Worm (Caenorhabditis elegans) whole organism, young adult: ENCODE results near the gene pho-12.

ENCODE experiments used
- B0019.2 ChIP-seq: fragments of 200-800 bp; sonication (Bioruptor generic); conservative IDR thresholded peaks from 2 replicates; pipeline ENCODE4 v1.3.6; 2022; ENCODE audit warnings: missing genetic modification reagents, missing genetic modification characterization, missing compliant biosample characterization
- B0261.1 ChIP-seq: sonication (generic microtip); optimal IDR thresholded peaks from 2 replicates; lab custom pipeline; 2016; ENCODE audit warnings: mild to moderate bottlenecking, missing genetic modification characterization, moderate library complexity, missing compliant biosample characterization
- B0336.3 ChIP-seq: fragments of 200-800 bp; sonication (Bioruptor generic); IDR thresholded peaks from 2 replicates; pipeline ENCODE4 v1.3.6; 2022; ENCODE audit warnings: missing genetic modification characterization, missing compliant biosample characterization
- F22D6.2 ChIP-seq: sonication (generic microtip); optimal IDR thresholded peaks from 2 replicates; lab custom pipeline; 2016; ENCODE audit warnings: mild to moderate bottlenecking, missing genetic modification characterization, missing compliant biosample characterization
- F23B12.7 ChIP-seq: sonication (generic microtip); optimal IDR thresholded peaks from 2 replicates; lab custom pipeline; 2017; ENCODE audit warnings: missing genetic modification characterization, mild to moderate bottlenecking, missing compliant biosample characterization, antibody characterized with exemption, moderate library complexity; ENCODE audit not compliant: insufficient read depth
- F39B2.1 ChIP-seq: fragments of 200-800 bp; sonication (Bioruptor generic); IDR thresholded peaks from 2 replicates; pipeline ENCODE4 v1.3.6; 2022; ENCODE audit warnings: missing genetic modification reagents, missing genetic modification characterization, missing compliant biosample characterization
- F49E8.2 ChIP-seq: sonication (generic microtip); optimal IDR thresholded peaks from 3 replicates; lab custom pipeline; 2017; ENCODE audit warnings: missing genetic modification characterization, mild to moderate bottlenecking, missing compliant biosample characterization, antibody characterized with exemption, moderate library complexity; ENCODE audit not compliant: insufficient read depth
- F52B5.7 ChIP-seq: sonication (generic microtip); optimal IDR thresholded peaks from 2 replicates; lab custom pipeline; 2016; ENCODE audit warnings: mild to moderate bottlenecking, missing genetic modification characterization, missing compliant biosample characterization
- F55B11.4 ChIP-seq: sonication (generic microtip); optimal IDR thresholded peaks from 2 replicates; lab custom pipeline; 2016; ENCODE audit warnings: missing compliant biosample characterization, missing genetic modification characterization, borderline replicate concordance; ENCODE audit not compliant: insufficient read depth
- T26A5.8 ChIP-seq: sonication (generic microtip); optimal IDR thresholded peaks from 2 replicates; lab custom pipeline; 2016; ENCODE audit warnings: missing genetic modification characterization, missing compliant biosample characterization
- Y53F4B.3 ChIP-seq: fragments of 200-800 bp; sonication (Bioruptor generic); IDR thresholded peaks from 2 replicates; pipeline ENCODE4 v1.3.6; 2022; ENCODE audit warnings: missing genetic modification reagents, missing genetic modification characterization, missing compliant biosample characterization
- Y95B8A.8 ChIP-seq: fragments of 200-800 bp; sonication (Bioruptor generic); IDR thresholded peaks from 2 replicates; pipeline ENCODE4 v1.3.6; 2022; ENCODE audit warnings: missing genetic modification reagents, missing genetic modification characterization, missing compliant biosample characterization
- atf-7 ChIP-seq: sonication (generic microtip); optimal IDR thresholded peaks from 2 replicates; lab custom pipeline; 2017; ENCODE audit warnings: mild to moderate bottlenecking, missing genetic modification characterization, missing compliant biosample characterization
- attf-3 ChIP-seq: fragments of 200-800 bp; sonication (Bioruptor generic); conservative IDR thresholded peaks from 2 replicates; pipeline ENCODE4 v1.3.6; 2022; ENCODE audit warnings: missing genetic modification reagents, missing genetic modification characterization, missing compliant biosample characterization
- bed-1 ChIP-seq: fragments of 200-800 bp; sonication (Bioruptor generic); IDR thresholded peaks from 2 replicates; pipeline ENCODE4 v1.3.6; 2022; ENCODE audit warnings: missing genetic modification reagents, missing genetic modification characterization, missing compliant biosample characterization
- cebp-2 ChIP-seq: fragments of 200-800 bp; sonication (Bioruptor generic); IDR thresholded peaks from 2 replicates; pipeline ENCODE4 v1.3.6; 2022; ENCODE audit warnings: missing genetic modification characterization, missing compliant biosample characterization
- ceh-100 ChIP-seq: fragments of 200-800 bp; sonication (Bioruptor generic); IDR thresholded peaks from 2 replicates; pipeline ENCODE4 v1.3.6; 2022; ENCODE audit warnings: missing genetic modification reagents, missing genetic modification characterization, missing compliant biosample characterization
- ceh-40 ChIP-seq: fragments of 200-800 bp; sonication (Bioruptor generic); IDR thresholded peaks from 2 replicates; pipeline ENCODE4 v1.3.6; 2022; ENCODE audit warnings: missing genetic modification characterization, missing compliant biosample characterization
- die-1 ChIP-seq: sonication (generic microtip); optimal IDR thresholded peaks from 2 replicates; lab custom pipeline; 2016; ENCODE audit warnings: missing genotype, mild to moderate bottlenecking, missing genetic modification characterization, missing compliant biosample characterization
- egl-44 ChIP-seq: fragments of 200-800 bp; sonication (Bioruptor generic); IDR thresholded peaks from 2 replicates; pipeline ENCODE4 v1.3.6; 2022; ENCODE audit warnings: missing genetic modification reagents, missing genetic modification characterization, missing compliant biosample characterization
- egrh-3 ChIP-seq: fragments of 200-800 bp; sonication (Bioruptor generic); IDR thresholded peaks from 2 replicates; pipeline ENCODE4 v1.3.6; 2022; ENCODE audit warnings: missing genetic modification reagents, missing genetic modification characterization, missing compliant biosample characterization
- ekl-4 ChIP-seq: fragments of 200-800 bp; sonication (Bioruptor generic); IDR thresholded peaks from 2 replicates; pipeline ENCODE4 v1.3.6; 2022; ENCODE audit warnings: missing genetic modification reagents, missing genetic modification characterization, missing compliant biosample characterization
- him-1 ChIP-seq: sonication (generic microtip); optimal IDR thresholded peaks from 2 replicates; lab custom pipeline; 2016; ENCODE audit warnings: missing genotype, missing genetic modification reagents, missing genetic modification characterization, missing compliant biosample characterization
- hlh-26 ChIP-seq: fragments of 200-800 bp; sonication (Bioruptor generic); conservative IDR thresholded peaks from 2 replicates; pipeline ENCODE4 v1.3.6; 2022; ENCODE audit warnings: missing genetic modification reagents, missing genetic modification characterization, missing compliant biosample characterization
- hmg-1.2 ChIP-seq: fragments of 200-800 bp; sonication (Bioruptor generic); IDR thresholded peaks from 2 replicates; pipeline ENCODE4 v1.3.6; 2022; ENCODE audit warnings: missing genetic modification reagents, missing genetic modification characterization, missing compliant biosample characterization
- let-526 ChIP-seq: fragments of 200-800 bp; sonication (Bioruptor generic); IDR thresholded peaks from 2 replicates; pipeline ENCODE4 v1.3.6; 2022; ENCODE audit warnings: missing genetic modification reagents, missing genetic modification characterization, missing compliant biosample characterization
- lin-35 ChIP-seq, 3 experiments: fragments of 150-350 bp in 2 of 3; sonication (generic microtip) in 1 of 3; optimal IDR thresholded peaks; 2 replicates each; lab custom pipeline; 2014 to 2018; ENCODE audit warnings: missing biosample characterization in 3 of 3, missing genetic modification characterization in 3 of 3, missing genetic modification reagents in 3 of 3
- lir-1 ChIP-seq: fragments of 200-800 bp; sonication (Bioruptor generic); conservative IDR thresholded peaks from 2 replicates; pipeline ENCODE4 v1.3.6; 2022; ENCODE audit warnings: missing genetic modification reagents, missing genetic modification characterization, missing compliant biosample characterization
- madf-10 ChIP-seq: sonication (generic microtip); optimal IDR thresholded peaks from 2 replicates; lab custom pipeline; 2016; ENCODE audit warnings: mild to moderate bottlenecking, missing genetic modification characterization, missing compliant biosample characterization
- madf-3 ChIP-seq: fragments of 200-800 bp; sonication (Bioruptor generic); IDR thresholded peaks from 2 replicates; pipeline ENCODE4 v1.3.6; 2022; ENCODE audit warnings: missing genetic modification reagents, missing genetic modification characterization, missing compliant biosample characterization
- madf-8 ChIP-seq: fragments of 200-800 bp; sonication (Bioruptor generic); conservative IDR thresholded peaks from 2 replicates; pipeline ENCODE4 v1.3.6; 2022; ENCODE audit warnings: missing genetic modification reagents, missing genetic modification characterization, missing compliant biosample characterization
- nfya-1 ChIP-seq: sonication (generic microtip); optimal IDR thresholded peaks from 2 replicates; lab custom pipeline; 2017; ENCODE audit warnings: antibody characterized with exemption, missing compliant biosample characterization, missing genetic modification characterization, borderline replicate concordance; ENCODE audit not compliant: insufficient read depth
- nhr-179 ChIP-seq: sonication (generic microtip); optimal IDR thresholded peaks from 2 replicates; lab custom pipeline; 2016; ENCODE audit warnings: mild to moderate bottlenecking, missing genetic modification characterization, missing compliant biosample characterization
- nhr-27 ChIP-seq: fragments of 200-800 bp; sonication (Bioruptor generic); optimal IDR thresholded peaks from 2 replicates; lab custom pipeline; 2018; ENCODE audit warnings: mild to moderate bottlenecking, missing genetic modification characterization, moderate library complexity, missing compliant biosample characterization
- pbrm-1 ChIP-seq: fragments of 200-800 bp; sonication (Bioruptor generic); IDR thresholded peaks from 2 replicates; pipeline ENCODE4 v1.3.6; 2022; ENCODE audit warnings: missing genetic modification reagents, missing genetic modification characterization, missing compliant biosample characterization
- pha-4 ChIP-seq: fragments of 150-350 bp; sonication (generic microtip); optimal IDR thresholded peaks from 2 replicates; lab custom pipeline; 2014; ENCODE audit warnings: missing biosample characterization, missing genetic modification reagents, missing genetic modification characterization
- rcor-1 ChIP-seq: fragments of 200-800 bp; sonication (Bioruptor generic); IDR thresholded peaks from 2 replicates; pipeline ENCODE4 v1.3.6; 2022; ENCODE audit warnings: missing genetic modification reagents, missing genetic modification characterization, missing compliant biosample characterization
- rec-8 ChIP-seq, 2 experiments: sonication (generic microtip); optimal IDR thresholded peaks; 2 replicates each; lab custom pipeline; 2016; ENCODE audit warnings: mild to moderate bottlenecking in 2 of 2, missing genetic modification characterization in 2 of 2, missing genetic modification reagents in 2 of 2, missing genotype in 2 of 2, missing biosample characterization in 1 of 2, missing compliant biosample characterization in 1 of 2, moderate library complexity in 1 of 2
- snpc-3.4 ChIP-seq: sonication (generic microtip); optimal IDR thresholded peaks from 2 replicates; lab custom pipeline; 2017; ENCODE audit warnings: missing genetic modification characterization, mild to moderate bottlenecking, missing compliant biosample characterization, antibody characterized with exemption, moderate library complexity, missing genotype, missing genetic modification reagents
- tbp1 ChIP-seq: fragments of 200-800 bp; sonication (Bioruptor generic); optimal IDR thresholded peaks from 2 replicates; lab custom pipeline; 2018; ENCODE audit warnings: mild to moderate bottlenecking, missing genetic modification characterization, missing compliant biosample characterization
- tlf-1 ChIP-seq: fragments of 200-800 bp; sonication (Bioruptor generic); optimal IDR thresholded peaks from 2 replicates; lab custom pipeline; 2018; ENCODE audit warnings: mild to moderate bottlenecking, missing genetic modification characterization, missing compliant biosample characterization
- unc-130 ChIP-seq: sonication (generic microtip); optimal IDR thresholded peaks from 2 replicates; lab custom pipeline; 2016; ENCODE audit warnings: missing genetic modification reagents, missing genetic modification characterization, missing compliant biosample characterization
- ztf-28 ChIP-seq: fragments of 200-800 bp; sonication (Bioruptor generic); IDR thresholded peaks from 2 replicates; pipeline ENCODE4 v1.3.6; 2022; ENCODE audit warnings: missing genetic modification reagents, missing genetic modification characterization, missing compliant biosample characterization
- ztf-6 ChIP-seq: fragments of 200-800 bp; sonication (Bioruptor generic); IDR thresholded peaks from 2 replicates; pipeline ENCODE4 v1.3.6; 2022; ENCODE audit warnings: missing genetic modification reagents, missing genetic modification characterization, missing compliant biosample characterization

Gene pho-12

DNA sequence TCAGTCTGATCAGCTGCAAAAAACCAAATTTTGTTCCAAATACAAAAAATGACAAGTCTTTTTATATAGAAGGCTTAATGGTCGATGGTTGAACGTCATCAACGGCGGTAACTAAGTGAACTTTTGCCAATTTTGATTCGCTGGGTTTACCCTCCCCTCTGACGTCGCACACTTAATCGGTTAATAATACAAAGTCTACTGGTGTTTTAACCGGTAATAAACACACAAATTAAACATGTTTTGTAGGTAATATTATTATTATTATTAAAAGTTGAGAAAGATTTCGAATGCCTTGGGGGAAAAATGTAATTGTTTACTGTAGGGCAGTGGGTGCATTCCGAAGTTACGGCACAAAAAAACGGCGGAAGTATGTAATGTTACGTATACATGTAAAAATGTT, at the start of gene pho-12:
pho-12 (minus strand) TSS at position 101 of the 400 bp plus-strand sequence.
- TF ChIP-seq F23B12.7 (tag; lab: Kevin White, UChicago) (no peak), B0019.2 (GFP tag; lab: Robert Waterston, UW) (no peak), pbrm-1 (GFP tag; lab: Robert Waterston, UW) (no peak), cebp-2 (no peak), F52B5.7 (tag; lab: Kevin White, UChicago) (no peak), madf-3 (GFP tag; lab: Robert Waterston, UW) (no peak), ceh-100 (GFP tag; lab: Robert Waterston, UW) (no peak), egrh-3 (no peak), ztf-28 (GFP tag; lab: Robert Waterston, UW) (no peak), ceh-40 (GFP tag; lab: Robert Waterston, UW) (no peak), T26A5.8 (tag; lab: Kevin White, UChicago) (no peak), F39B2.1 (GFP tag; lab: Robert Waterston, UW) (no peak), tlf-1 (no peak), egl-44 (GFP tag; lab: Robert Waterston, UW) (no peak), bed-1 (no peak)
- TF ChIP-seq, all 124 proteins: peak for 0

DNA sequence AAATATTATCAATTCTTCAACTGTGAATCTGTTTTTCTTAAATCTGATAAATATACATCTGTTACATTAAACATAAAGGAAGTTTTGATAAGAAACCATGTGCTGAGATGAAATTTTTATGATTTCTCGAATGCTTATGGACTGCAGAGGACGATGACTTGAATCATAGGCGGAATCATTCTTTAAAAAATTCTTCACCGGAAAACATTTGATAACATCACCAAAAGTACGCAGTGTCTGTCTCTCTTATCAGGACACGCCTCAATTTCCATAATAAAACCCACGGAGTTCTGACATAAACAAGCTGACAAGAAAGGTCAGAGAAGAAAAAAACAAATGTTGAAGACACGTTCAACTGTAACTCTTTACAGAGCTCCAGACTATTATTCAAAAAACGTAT, 49.1 kb upstream of the pho-12 start, which contains the start of gene F09C12.2:
F09C12.2 (plus strand) TSS at position 320 of the 400 bp plus-strand sequence.
- TF ChIP-seq ekl-4 (no peak), atf-7 (tag; lab: Kevin White, UChicago) (no peak), F49E8.2 (tag; lab: Kevin White, UChicago) (no peak), lin-35 (GFP tag; optimal IDR thresholded peaks at IDR 0.05; lab: Kevin White, UChicago) (no peak), rcor-1 (no peak), let-526 (GFP tag; lab: Robert Waterston, UW) (no peak), cebp-2 (no peak), ztf-6 (GFP tag; lab: Robert Waterston, UW) (no peak), him-1 (no peak), lir-1 (GFP tag; lab: Robert Waterston, UW) (no peak)

DNA sequence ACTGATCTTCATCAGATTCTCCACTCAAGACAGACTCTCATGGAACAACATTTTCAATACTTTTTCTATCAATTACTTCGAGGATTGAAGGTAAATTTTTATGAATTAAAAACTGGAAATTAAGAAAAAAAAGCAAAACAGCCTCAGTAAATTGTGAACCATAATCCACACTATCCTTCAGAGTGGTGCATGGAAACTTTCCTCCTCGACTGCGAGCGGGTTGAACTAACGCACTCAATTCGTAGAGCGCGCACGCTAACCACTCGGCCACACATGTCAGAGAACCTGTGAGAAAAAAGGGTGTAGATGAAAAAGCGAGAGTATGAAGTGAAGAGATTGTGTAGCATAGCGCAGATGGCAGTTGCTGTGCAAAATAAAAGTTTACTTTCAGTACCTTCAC, 44.4 kb upstream of the pho-12 start:
- peak; percentile 58 for TF ChIP-seq nhr-27 (tag; lab: Kevin White, UChicago)
- TF ChIP-seq nhr-179 (tag; lab: Kevin White, UChicago), result peak; percentile 75
- TF ChIP-seq Y95B8A.8, result no peak
- peak; percentile 90 for TF ChIP-seq snpc-3.4 (tag; lab: Kevin White, UChicago)
- TF ChIP-seq T26A5.8 (tag; lab: Kevin White, UChicago), result peak; percentile 71
- no peak for TF ChIP-seq lin-35 (GFP tag; optimal IDR thresholded peaks at IDR 0.05; lab: Kevin White, UChicago)
- peak; percentile 98 for TF ChIP-seq tbp1
- TF ChIP-seq B0261.1, result peak; percentile 97
- TF ChIP-seq B0336.3 (GFP tag; lab: Robert Waterston, UW), result peak; percentile 86
- peak; percentile 71 for TF ChIP-seq unc-130
- peak; percentile 83 for TF ChIP-seq madf-10 (tag; lab: Kevin White, UChicago)
- TF ChIP-seq B0019.2 (GFP tag; lab: Robert Waterston, UW), result peak; percentile 37; the same call in 1 of the 2 replicates
- peak; percentile 93 for TF ChIP-seq ceh-40 (GFP tag; lab: Robert Waterston, UW)
- TF ChIP-seq F55B11.4 (tag; lab: Kevin White, UChicago), result no peak
- peak; percentile 95 for TF ChIP-seq die-1 (tag; lab: Kevin White, UChicago)
- TF ChIP-seq rec-8 (tag; optimal IDR thresholded peaks at IDR 0.05; lab: Kevin White, UChicago), result peak; percentile 91 to 94
- peak; percentile 54 for TF ChIP-seq F22D6.2
- peak; percentile 52 for TF ChIP-seq attf-3
- peak; percentile 94; the same call in 1 of the 2 replicates for TF ChIP-seq cebp-2
- no peak for TF ChIP-seq nfya-1
- peak; percentile 24; the same call in 1 of the 2 replicates for TF ChIP-seq madf-8 (GFP tag; lab: Robert Waterston, UW)
- no peak for TF ChIP-seq pha-4 (tag; lab: Kevin White, UChicago)
- peak; percentile 98 for TF ChIP-seq him-1
- no peak for TF ChIP-seq F39B2.1 (GFP tag; lab: Robert Waterston, UW)
- no peak for TF ChIP-seq Y53F4B.3 (GFP tag; lab: Robert Waterston, UW)
- 0 out of 2 replicates have a peak, but pooled peaks have one; percentile 20 for TF ChIP-seq hlh-26 (GFP tag; lab: Robert Waterston, UW)
- TF ChIP-seq egl-44 (GFP tag; lab: Robert Waterston, UW), result peak; percentile 90
- peak; percentile 85 for TF ChIP-seq hmg-1.2 (GFP tag; lab: Robert Waterston, UW)
- peak; percentile 82 for TF ChIP-seq rcor-1
